Worm (Caenorhabditis elegans): ENCODE data around the gene B0281.4.

Gene B0281.4

DNA sequence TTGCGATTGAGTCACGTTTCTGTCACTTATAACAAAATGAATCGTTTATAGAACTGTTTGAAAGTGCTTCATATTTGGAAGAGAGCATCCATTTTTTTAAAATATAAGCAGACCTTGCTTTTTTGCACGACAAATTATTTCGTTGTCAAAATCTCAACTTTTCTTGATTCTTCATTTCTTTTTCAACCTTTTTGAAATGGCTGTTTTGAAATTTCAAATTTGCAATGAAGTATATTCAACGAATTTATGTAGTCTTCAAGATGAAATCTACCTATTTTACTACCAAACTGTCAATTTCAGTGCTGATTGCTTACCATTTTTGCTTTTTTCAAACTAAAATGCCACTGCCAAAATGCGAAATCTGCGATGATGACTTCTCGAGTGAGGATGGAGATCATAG, 8.1 kb upstream of the B0281.4 start, which contains the start of gene B0281.3:
TSS of gene B0281.3 (plus strand) at position 301 of the 400 bp plus-strand sequence.
- no peak for TF ChIP-seq pqm-1 (tag; optimal IDR thresholded peaks at IDR 0.05)
- no peak for TF ChIP-seq sdc-2 (tag; optimal IDR thresholded peaks at IDR 0.05)
- TF ChIP-seq T23F11.4 (GFP tag; optimal IDR thresholded peaks at IDR 0.05), result no peak
- no peak for TF ChIP-seq dve-1 (tag; optimal IDR thresholded peaks at IDR 0.05)
- TF ChIP-seq hlh-15 (tag; optimal IDR thresholded peaks at IDR 0.05), result no peak
- no peak for TF ChIP-seq npax-4 (tag; optimal IDR thresholded peaks at IDR 0.05)
- TF ChIP-seq ceh-31 (tag; optimal IDR thresholded peaks at IDR 0.05), result no peak
- no peak for TF ChIP-seq K09A11.1 (tag; optimal IDR thresholded peaks at IDR 0.05; ENCODE audit: insufficient read depth)
- no peak for TF ChIP-seq ceh-9 (tag; optimal IDR thresholded peaks at IDR 0.05)
- TF ChIP-seq nhr-11 (tag; optimal IDR thresholded peaks at IDR 0.05), result no peak
- no peak for TF ChIP-seq eyg-1 (tag; optimal IDR thresholded peaks at IDR 0.05)
- no peak for TF ChIP-seq pros-1 (tag; optimal IDR thresholded peaks at IDR 0.05)
- TF ChIP-seq hlh-30 (tag; optimal IDR thresholded peaks at IDR 0.05; ENCODE audit: insufficient read depth), result no peak
- no peak for TF ChIP-seq ceh-45 (GFP tag; IDR thresholded peaks at IDR 0.05)
- TF ChIP-seq hlh-8 (tag; optimal IDR thresholded peaks at IDR 0.05), result no peak
- no peak for TF ChIP-seq unc-3 (GFP tag; conservative IDR thresholded peaks at IDR 0.05)
- TF ChIP-seq unc-3 (tag; optimal IDR thresholded peaks at IDR 0.05), result no peak

DNA sequence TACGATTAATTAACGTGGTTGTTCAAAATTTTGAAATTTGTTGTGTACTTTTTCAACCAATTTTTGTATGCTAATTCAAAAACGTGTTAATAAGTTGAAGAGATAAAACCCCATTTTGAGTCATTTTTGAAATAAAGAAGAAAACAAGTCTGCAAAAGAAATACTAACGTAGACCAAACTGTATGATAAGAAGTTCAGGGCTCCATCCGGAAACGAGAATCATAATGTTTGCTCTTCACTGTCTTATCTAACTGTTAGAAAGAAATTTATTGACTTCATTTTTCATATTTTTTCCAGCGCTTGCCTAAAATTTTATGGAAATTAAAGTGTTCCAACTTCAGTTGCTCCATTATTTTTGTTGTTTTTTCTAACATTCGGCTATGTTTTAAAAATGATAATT, 6.9 kb upstream of the B0281.4 start:
- no peak for TF ChIP-seq ceh-14 (tag; optimal IDR thresholded peaks at IDR 0.05)
- no peak for TF ChIP-seq lim-6 (tag; optimal IDR thresholded peaks at IDR 0.05)
- TF ChIP-seq hlh-8 (tag; optimal IDR thresholded peaks at IDR 0.05), result no peak
- no peak for TF ChIP-seq dve-1 (tag; optimal IDR thresholded peaks at IDR 0.05)
- TF ChIP-seq ceh-31 (tag; optimal IDR thresholded peaks at IDR 0.05), result no peak
- no peak for TF ChIP-seq ceh-18 (tag; optimal IDR thresholded peaks at IDR 0.05)
- TF ChIP-seq nhr-11 (tag; optimal IDR thresholded peaks at IDR 0.05), result no peak
- no peak for TF ChIP-seq rnt-1 (tag; optimal IDR thresholded peaks at IDR 0.05)
- no peak for TF ChIP-seq madf-2 (tag; optimal IDR thresholded peaks at IDR 0.05)
- no peak for TF ChIP-seq lin-11 (tag; optimal IDR thresholded peaks at IDR 0.05)
- no peak for TF ChIP-seq ceh-34 (tag; optimal IDR thresholded peaks at IDR 0.05)
- TF ChIP-seq ama-1 (optimal IDR thresholded peaks at IDR 0.05), result no peak
- TF ChIP-seq F13H6.1 (tag; optimal IDR thresholded peaks at IDR 0.05), result no peak
- TF ChIP-seq ceh-45 (GFP tag; IDR thresholded peaks at IDR 0.05), result no peak
- no peak for TF ChIP-seq Y22D7AL.16 (tag; optimal IDR thresholded peaks at IDR 0.05)
- no peak for TF ChIP-seq C08G9.2 (tag; optimal IDR thresholded peaks at IDR 0.05)
- no peak for TF ChIP-seq unc-55 (GFP tag; optimal IDR thresholded peaks at IDR 0.05)
- TF ChIP-seq dmd-4 (tag; optimal IDR thresholded peaks at IDR 0.05; ENCODE audit: borderline replicate concordance), result no peak
- TF ChIP-seq elt-2 (tag; optimal IDR thresholded peaks at IDR 0.05), result no peak

DNA sequence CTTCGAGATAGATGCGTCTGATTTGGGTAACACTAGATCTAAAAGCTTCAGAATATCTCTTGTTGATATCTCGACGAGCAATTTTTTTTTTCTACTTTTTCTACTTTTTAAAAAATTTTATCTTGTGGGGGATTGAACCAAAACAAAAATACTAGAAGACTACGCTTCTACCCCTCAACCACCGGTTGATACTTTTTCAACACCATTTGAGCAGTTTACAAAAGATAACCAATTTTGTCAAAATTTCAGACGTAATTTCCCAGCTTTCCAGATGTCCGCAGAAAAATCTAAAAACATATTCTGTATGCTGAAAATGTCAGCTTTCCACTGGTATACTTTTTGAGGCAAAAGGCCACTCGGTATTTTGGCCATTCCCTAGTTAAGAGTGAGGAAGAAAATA, 5.9 kb upstream of the B0281.4 start:
- TF ChIP-seq madf-2 (tag; optimal IDR thresholded peaks at IDR 0.05) (no peak), ceh-2 (tag; optimal IDR thresholded peaks at IDR 0.05) (no peak), C38D4.7 (GFP tag; optimal IDR thresholded peaks at IDR 0.05) (no peak), elt-2 (tag; optimal IDR thresholded peaks at IDR 0.05) (no peak), ztf-16 (tag; optimal IDR thresholded peaks at IDR 0.05) (no peak), che-1 (tag; optimal IDR thresholded peaks at IDR 0.05) (no peak), ahr-1 (tag; optimal IDR thresholded peaks at IDR 0.05) (no peak), odd-2 (tag; optimal IDR thresholded peaks at IDR 0.05) (no peak), eyg-1 (tag; optimal IDR thresholded peaks at IDR 0.05) (no peak), nhr-11 (tag; optimal IDR thresholded peaks at IDR 0.05) (no peak), ceh-22 (tag; optimal IDR thresholded peaks at IDR 0.05) (no peak), hlh-15 (tag; optimal IDR thresholded peaks at IDR 0.05) (no peak), sox-4 (tag; optimal IDR thresholded peaks at IDR 0.05) (no peak)

DNA sequence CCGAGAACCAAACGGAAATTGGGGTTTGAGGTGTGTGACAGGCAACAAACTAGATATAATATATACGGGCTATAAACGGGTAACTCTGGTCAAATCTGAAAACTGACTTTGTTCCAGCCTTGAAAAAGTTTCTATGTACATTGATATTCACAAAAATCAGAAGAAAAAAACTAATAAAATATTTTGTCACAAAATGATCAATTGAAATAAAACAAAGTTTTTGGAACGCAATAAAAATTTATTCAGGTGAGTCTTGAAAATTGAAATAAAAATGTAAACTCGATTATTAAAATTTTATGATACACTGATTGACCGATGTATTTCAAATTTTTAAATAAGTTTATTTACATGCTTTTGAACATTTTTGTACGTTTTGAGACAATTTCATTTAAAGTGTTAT, 3.7 kb upstream of the B0281.4 start, which contains the start of gene B0281.6:
TSS of gene B0281.6 (minus strand) at position 101 of the 400 bp plus-strand sequence.
- TF ChIP-seq elt-2 (tag; optimal IDR thresholded peaks at IDR 0.05), result no peak
- TF ChIP-seq che-1 (tag; optimal IDR thresholded peaks at IDR 0.05), result no peak
- no peak for TF ChIP-seq ceh-19 (GFP tag; optimal IDR thresholded peaks at IDR 0.05)
- TF ChIP-seq ztf-16 (tag; optimal IDR thresholded peaks at IDR 0.05), result no peak
- no peak for TF ChIP-seq ceh-2 (tag; optimal IDR thresholded peaks at IDR 0.05)
- TF ChIP-seq nfya-1 (tag; optimal IDR thresholded peaks at IDR 0.05), result no peak
- TF ChIP-seq C38D4.7 (GFP tag; optimal IDR thresholded peaks at IDR 0.05), result no peak
- TF ChIP-seq nhr-11 (tag; optimal IDR thresholded peaks at IDR 0.05), result no peak
- TF ChIP-seq ama-1 (optimal IDR thresholded peaks at IDR 0.05), result no peak
